Fruit fly (Drosophila melanogaster) S2 (cell line): ENCODE measurements around the gene Neto.

Experiments used
- CG8478 ChIP-seq: fragments of >200 bp; optimal IDR thresholded peaks from 2 replicates; lab custom pipeline; 2018
- CTCF ChIP-seq, 2 experiments: fragments of >200 bp; optimal IDR thresholded peaks; 2 replicates each; lab custom pipeline; 2018

- TF ChIP-seq CTCF (optimal IDR thresholded peaks at IDR 0.05; lab: Kevin White, UChicago) (no peak), CG8478 (lab: Kevin White, UChicago) (no peak)
These were observed 42.9 kb upstream of the Neto start, which contains the start of gene CG12725 for dm6 chrX:13402763-13403162.
